Worm (Caenorhabditis elegans) whole organism, mixed stage, embryonic: ENCODE results near the gene T28C12.6.

ENCODE experiments used
- blmp-1 ChIP-seq: fragments of 150-350 bp; optimal IDR thresholded peaks from 2 replicates; lab custom pipeline; 2014; ENCODE audit warnings: missing biosample characterization, missing genetic modification characterization
- elt-1 ChIP-seq: sonication (generic microtip); optimal IDR thresholded peaks from 2 replicates; lab custom pipeline; 2017; ENCODE audit warnings: missing genetic modification characterization, mild to moderate bottlenecking, missing compliant biosample characterization, antibody characterized with exemption, moderate library complexity, borderline replicate concordance; ENCODE audit not compliant: insufficient read depth
- unc-120 ChIP-seq: sonication (generic microtip); optimal IDR thresholded peaks from 2 replicates; lab custom pipeline; 2017; ENCODE audit warnings: missing genetic modification characterization, missing compliant biosample characterization; ENCODE audit not compliant: poor library complexity, severe bottlenecking
- ztf-11 ChIP-seq: fragments of 150-350 bp; optimal IDR thresholded peaks from 2 replicates; lab custom pipeline; 2014; ENCODE audit warnings: missing biosample characterization, missing genetic modification characterization

DNA sequence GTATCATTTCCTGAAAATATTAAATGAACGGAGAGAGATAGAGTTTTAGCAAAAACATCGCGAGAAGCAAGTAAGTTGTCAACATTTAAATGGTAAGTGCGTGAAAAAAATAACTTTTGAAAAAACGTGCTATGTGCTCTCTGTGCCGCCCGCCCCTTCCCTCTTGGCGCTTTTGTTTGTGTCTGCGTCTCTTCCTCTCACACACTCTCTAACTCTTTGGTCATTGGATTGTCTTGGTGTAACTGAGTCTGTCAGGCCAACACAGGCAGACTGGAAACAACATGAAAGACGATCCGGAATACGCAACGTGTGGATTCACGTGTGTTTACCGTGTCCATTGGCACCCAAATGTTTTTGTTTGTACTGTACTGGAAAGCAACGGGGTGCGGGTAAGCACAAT, at the start of gene T28C12.6:
- TF ChIP-seq elt-1 = no peak
- no peak for TF ChIP-seq blmp-1
- TF ChIP-seq ztf-11 (tag; lab: Kevin White, UChicago) = no peak
- no peak for TF ChIP-seq unc-120 (tag; lab: Kevin White, UChicago)
